Worm (Caenorhabditis elegans): Measurements from ENCODE around the gene B0432.1.

The B0432.1 gene

ce11 chrII:296911-297440, at the start of gene B0432.1, which contains the start of gene clec-117:
Gene B0432.1 (plus strand): TSS chrII:297390.
Gene clec-117 (minus strand): TSS chrII:297011.
- TF ChIP-seq arid-1 (GFP tag; conservative IDR thresholded peaks at IDR 0.05), result no peak
- no peak for TF ChIP-seq ztf-11 (tag; optimal IDR thresholded peaks at IDR 0.05)
- TF ChIP-seq set-16 (GFP tag; IDR thresholded peaks at IDR 0.05), result no peak
- no peak for TF ChIP-seq ceh-20 (GFP tag; IDR thresholded peaks at IDR 0.05)
- no peak for TF ChIP-seq F44E2.7 (GFP tag; IDR thresholded peaks at IDR 0.05)
- TF ChIP-seq ama-1 (optimal IDR thresholded peaks at IDR 0.05), result no peak

- TF ChIP-seq unc-62 (GFP tag; optimal IDR thresholded peaks at IDR 0.05 in 1 of 2) (peak in 1 of 2 experiments; percentile 94), unc-62 (tag; optimal IDR thresholded peaks at IDR 0.05) (no peak), daf-19 (GFP tag; conservative IDR thresholded peaks at IDR 0.05) (no peak)
These were observed 49.5 kb upstream of the B0432.1 start for ce11 chrII:247736-248135.

- TF ChIP-seq spr-1 (tag; optimal IDR thresholded peaks at IDR 0.05) (peak; percentile 91), ztf-11 (tag; optimal IDR thresholded peaks at IDR 0.05) (no peak), F49E8.2 (tag; optimal IDR thresholded peaks at IDR 0.05; ENCODE audit: borderline replicate concordance) (peak; percentile 84), ZK546.5 (tag; optimal IDR thresholded peaks at IDR 0.05) (peak in 1 of 2 experiments; percentile 48), lin-38 (GFP tag; IDR thresholded peaks at IDR 0.05) (peak; percentile 100), zag-1 (tag; optimal IDR thresholded peaks at IDR 0.05) (peak; percentile 50), Y105C5A.15 (GFP tag; IDR thresholded peaks at IDR 0.05) (no peak), F10B5.3 (tag; optimal IDR thresholded peaks at IDR 0.05) (peak; percentile 72), zfp-3 (GFP tag; conservative IDR thresholded peaks at IDR 0.05) (peak; percentile 89), aly-2 (tag; optimal IDR thresholded peaks at IDR 0.05) (no peak), T26A8.4 (GFP tag; IDR thresholded peaks at IDR 0.05) (peak; percentile 92), nhr-48 (tag; optimal IDR thresholded peaks at IDR 0.05) (peak; percentile 73), daf-16 (GFP tag; optimal IDR thresholded peaks at IDR 0.05) (peak; percentile 25 to 70), daf-16 (tag; optimal IDR thresholded peaks at IDR 0.05) (peak; percentile 80), fos-1 (tag; optimal IDR thresholded peaks at IDR 0.05) (no peak), ceh-82 (tag; optimal IDR thresholded peaks at IDR 0.05) (no peak), lim-7 (GFP tag; IDR thresholded peaks at IDR 0.05) (peak; percentile 62; the same call in 1 of the 2 replicates), egl-43 (GFP tag; IDR thresholded peaks at IDR 0.05) (peak; percentile 77), hmg-1.1 (GFP tag; IDR thresholded peaks at IDR 0.05) (peak; percentile 92), zip-2 (tag; optimal IDR thresholded peaks at IDR 0.05) (peak; percentile 56), snpc-4 (tag; optimal IDR thresholded peaks at IDR 0.05) (no peak), mdl-1 (tag; optimal IDR thresholded peaks at IDR 0.05) (peak; percentile 28 to 77), nhr-111 (GFP tag; optimal IDR thresholded peaks at IDR 0.05) (no peak), nhr-102 (tag; optimal IDR thresholded peaks at IDR 0.05) (peak; percentile 91), F26F4.8 (GFP tag; conservative IDR thresholded peaks at IDR 0.05) (no peak), egl-27 (tag; optimal IDR thresholded peaks at IDR 0.05) (no peak), rbr-2 (tag; optimal IDR thresholded peaks at IDR 0.05) (peak; percentile 93), Y75B8A.6 (GFP tag; IDR thresholded peaks at IDR 0.05) (no peak), R02D3.7 (tag; optimal IDR thresholded peaks at IDR 0.05) (no peak), vab-7 (GFP tag; IDR thresholded peaks at IDR 0.05) (peak; percentile 84), F37D6.2 (tag; optimal IDR thresholded peaks at IDR 0.05) (peak; percentile 84), lir-3 (tag; optimal IDR thresholded peaks at IDR 0.05) (peak; percentile 0), cey-2 (tag; optimal IDR thresholded peaks at IDR 0.05; ENCODE audit: borderline replicate concordance, insufficient read depth) (no peak), lin-13 (GFP tag; optimal IDR thresholded peaks at IDR 0.05) (peak; percentile 96), mes-2 (tag; optimal IDR thresholded peaks at IDR 0.05; ENCODE audit: poor library complexity, severe bottlenecking) (peak; percentile 99), sdz-12 (GFP tag; optimal IDR thresholded peaks at IDR 0.05) (peak; percentile 79), ceh-32 (tag; optimal IDR thresholded peaks at IDR 0.05; ENCODE audit: poor library complexity) (no peak), Y5F2A.4 (GFP tag; optimal IDR thresholded peaks at IDR 0.05) (no peak), nhr-6 (tag; optimal IDR thresholded peaks at IDR 0.05) (peak; percentile 97), set-16 (GFP tag; IDR thresholded peaks at IDR 0.05) (peak; percentile 29; the same call in 1 of the 2 replicates), lin-39 (tag; optimal IDR thresholded peaks at IDR 0.05) (no peak)
These were observed 42.1 kb upstream of the B0432.1 start for ce11 chrII:255124-255523.

Measured in whole organism, L4 larva.